Fruit fly (Drosophila melanogaster): ENCODE data around the gene GluRIIB.

Gene GluRIIB

dm6 chr2L:5553750-5554149, 5.4 kb upstream of the GluRIIB start, which contains the start of the genes CG14013 and CG14017:
Gene CG14013 (minus strand): TSS chr2L:5553850.
Gene CG14017 (plus strand): TSS chr2L:5553897.
- TF ChIP-seq Rx (GFP tag; IDR thresholded peaks at IDR 0.05) = no peak
- no peak for TF ChIP-seq CG7786 (GFP tag; optimal IDR thresholded peaks at IDR 0.05)
- no peak for TF ChIP-seq Opbp (GFP tag; IDR thresholded peaks at IDR 0.05; ENCODE audit: partially characterized antibody)
- TF ChIP-seq ham (GFP tag; IDR thresholded peaks at IDR 0.05) = no peak
- TF ChIP-seq CG10654 (GFP tag; optimal IDR thresholded peaks at IDR 0.05) = no peak
- no peak for TF ChIP-seq fd102C (GFP tag; optimal IDR thresholded peaks at IDR 0.05)
- TF ChIP-seq chn (GFP tag; optimal IDR thresholded peaks at IDR 0.05) = no peak

- TF ChIP-seq gfzf (GFP tag; optimal IDR thresholded peaks at IDR 0.05) = no peak
- no peak for TF ChIP-seq CG6854 (GFP tag; optimal IDR thresholded peaks at IDR 0.05)
- TF ChIP-seq schlank (tag; optimal IDR thresholded peaks at IDR 0.05) = no peak
- peak; percentile 21 for TF ChIP-seq Jarid2 (GFP tag; optimal IDR thresholded peaks at IDR 0.05)
- TF ChIP-seq gem (tag; optimal IDR thresholded peaks at IDR 0.05) = no peak
- no peak for TF ChIP-seq otp (GFP tag; IDR thresholded peaks at IDR 0.05)
- TF ChIP-seq sd (tag; optimal IDR thresholded peaks at IDR 0.05) = peak; percentile 54
- no peak for TF ChIP-seq fd96Cb (tag; optimal IDR thresholded peaks at IDR 0.05)
- 0 out of 4 replicates have a peak, but pooled peaks have one; percentile 42 for TF ChIP-seq chinmo (GFP tag; IDR thresholded peaks at IDR 0.05; ENCODE audit: partially characterized antibody)
- no peak for TF ChIP-seq pnt (GFP tag; optimal IDR thresholded peaks at IDR 0.05)
- TF ChIP-seq CG11093 (GFP tag; IDR thresholded peaks at IDR 0.05) = no peak
- TF ChIP-seq sens-2 (GFP tag; IDR thresholded peaks at IDR 0.05) = no peak
- no peak for TF ChIP-seq Sry-β (GFP tag; optimal IDR thresholded peaks at IDR 0.05)
- TF ChIP-seq CG7786 (GFP tag; optimal IDR thresholded peaks at IDR 0.05) = no peak
- no peak for TF ChIP-seq Drgx (GFP tag; IDR thresholded peaks at IDR 0.05)
- no peak for TF ChIP-seq CG4404 (GFP tag; IDR thresholded peaks at IDR 0.05)
- TF ChIP-seq Xbp1 (GFP tag; optimal IDR thresholded peaks at IDR 0.05) = no peak
- TF ChIP-seq Hey (tag; optimal IDR thresholded peaks at IDR 0.05) = no peak
- no peak for TF ChIP-seq salm (tag; optimal IDR thresholded peaks at IDR 0.05)
- no peak for TF ChIP-seq hth (optimal IDR thresholded peaks at IDR 0.05)
- TF ChIP-seq CG6689 (GFP tag; IDR thresholded peaks at IDR 0.05) = no peak
- TF ChIP-seq gsb-n (tag; optimal IDR thresholded peaks at IDR 0.05) = no peak
- no peak for TF ChIP-seq CG10959 (GFP tag; IDR thresholded peaks at IDR 0.05)
- TF ChIP-seq lilli (GFP tag; optimal IDR thresholded peaks at IDR 0.05) = no peak
- TF ChIP-seq vnd (GFP tag; IDR thresholded peaks at IDR 0.05; ENCODE audit: partially characterized antibody) = no peak
- TF ChIP-seq CG5953 (GFP tag; IDR thresholded peaks at IDR 0.05) = no peak
- TF ChIP-seq CG3847 (GFP tag; IDR thresholded peaks at IDR 0.05) = no peak
- no peak for TF ChIP-seq unc-4 (GFP tag; IDR thresholded peaks at IDR 0.05; ENCODE audit: partially characterized antibody)
- TF ChIP-seq CG18619 (GFP tag; optimal IDR thresholded peaks at IDR 0.05) = no peak
- no peak for TF ChIP-seq luna (GFP tag; optimal IDR thresholded peaks at IDR 0.05)
- TF ChIP-seq CG9609 (GFP tag; optimal IDR thresholded peaks at IDR 0.05) = no peak
- TF ChIP-seq Fer1 (GFP tag; optimal IDR thresholded peaks at IDR 0.05) = no peak
- TF ChIP-seq Side (GFP tag; optimal IDR thresholded peaks at IDR 0.05) = no peak
- no peak for TF ChIP-seq CG17328 (GFP tag; IDR thresholded peaks at IDR 0.05)
- no peak for TF ChIP-seq ATbp (GFP tag; optimal IDR thresholded peaks at IDR 0.05)
- no peak for TF ChIP-seq wek (GFP tag; optimal IDR thresholded peaks at IDR 0.05)
- TF ChIP-seq CG12071 (GFP tag; optimal IDR thresholded peaks at IDR 0.05) = no peak
- no peak for TF ChIP-seq gro (GFP tag; optimal IDR thresholded peaks at IDR 0.05)
- no peak for TF ChIP-seq MESR4 (GFP tag; optimal IDR thresholded peaks at IDR 0.05)
- no peak for TF ChIP-seq Xrp1 (GFP tag; IDR thresholded peaks at IDR 0.05)
- no peak for TF ChIP-seq nerfin-1 (tag; optimal IDR thresholded peaks at IDR 0.05)
- TF ChIP-seq CG7372 (GFP tag; IDR thresholded peaks at IDR 0.05) = peak; percentile 58; the same call in 1 of the 2 replicates
- no peak for TF ChIP-seq CG14014 (GFP tag; IDR thresholded peaks at IDR 0.05)
- no peak for TF ChIP-seq CG12155 (GFP tag; optimal IDR thresholded peaks at IDR 0.05)
- peak; percentile 64 for TF ChIP-seq Ets65A (GFP tag)
These were observed 4.3 kb upstream of the GluRIIB start, which contains the start of gene GluRIIA for dm6 chr2L:5554818-5555217. Gene GluRIIA (plus strand): TSS chr2L:5555072.

All from whole organism, embryonic.